Fruit fly (Drosophila melanogaster): ENCODE data around the gene CG43092.

The CG43092 gene

dm6 chr3R:22719607-22719949 lies 49.9 kb downstream of the CG43092 start:
- TF ChIP-seq CG14655 (GFP tag; optimal IDR thresholded peaks at IDR 0.05) (no peak), gl (tag; optimal IDR thresholded peaks at IDR 0.05) (no peak), CG13204 (GFP tag; optimal IDR thresholded peaks at IDR 0.05) (no peak), Snoo (tag; optimal IDR thresholded peaks at IDR 0.05) (no peak), rn (GFP tag; IDR thresholded peaks at IDR 0.05) (no peak), CG4496 (GFP tag; IDR thresholded peaks at IDR 0.05) (no peak), CG8301 (tag; optimal IDR thresholded peaks at IDR 0.05) (no peak), CG34367 (tag; optimal IDR thresholded peaks at IDR 0.05) (no peak), CG32121 (GFP tag; IDR thresholded peaks at IDR 0.05) (no peak), CG17806 (tag; optimal IDR thresholded peaks at IDR 0.05) (no peak), CG15710 (tag; optimal IDR thresholded peaks at IDR 0.05) (no peak), CG12605 (GFP tag; IDR thresholded peaks at IDR 0.05) (no peak), CG8159 (tag; optimal IDR thresholded peaks at IDR 0.05) (no peak), CG10348 (GFP tag; IDR thresholded peaks at IDR 0.05) (no peak)

- TF ChIP-seq CG8159 (tag; optimal IDR thresholded peaks at IDR 0.05) (no peak), CG34367 (tag; optimal IDR thresholded peaks at IDR 0.05) (no peak), CG10348 (GFP tag; IDR thresholded peaks at IDR 0.05) (no peak), CG32121 (GFP tag; IDR thresholded peaks at IDR 0.05) (no peak), CG15710 (tag; optimal IDR thresholded peaks at IDR 0.05) (no peak), CG12605 (GFP tag; IDR thresholded peaks at IDR 0.05) (no peak), Ets98B (GFP tag; IDR thresholded peaks at IDR 0.05) (no peak)
Observed at dm6 chr3R:22718937-22719606, 50.4 kb downstream of the CG43092 start.
